Fruit fly (Drosophila melanogaster) S2 (cell line): ENCODE results near the gene CG32248.

Experiments
- CG8478 ChIP-seq: fragments of >200 bp; optimal IDR thresholded peaks from 2 replicates; lab custom pipeline; 2018
- CTCF ChIP-seq, 2 experiments: fragments of >200 bp; optimal IDR thresholded peaks; 2 replicates each; lab custom pipeline; 2018

Gene CG32248

DNA sequence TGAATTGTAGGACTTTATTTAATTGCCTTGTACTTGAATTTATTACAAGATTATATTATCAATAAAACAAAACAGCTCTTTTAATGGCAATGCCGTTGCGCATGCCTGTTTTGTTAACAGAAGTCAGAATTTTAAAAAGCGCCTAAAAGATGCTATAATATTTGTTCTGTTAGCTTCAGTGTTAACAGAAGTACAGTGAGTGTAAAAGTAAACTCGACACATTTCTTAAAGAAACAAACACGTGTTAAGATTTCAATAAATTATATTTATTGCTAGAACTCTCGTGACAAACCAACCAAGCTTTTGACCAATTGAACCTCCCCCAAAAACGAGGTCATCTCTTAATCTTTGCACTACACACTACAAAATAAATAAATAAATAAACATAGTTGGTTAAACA lies 29.9 kb downstream of the CG32248 start:
- TF ChIP-seq CG8478 (lab: Kevin White, UChicago) (no peak), CTCF (optimal IDR thresholded peaks at IDR 0.05; lab: Kevin White, UChicago) (no peak)

DNA sequence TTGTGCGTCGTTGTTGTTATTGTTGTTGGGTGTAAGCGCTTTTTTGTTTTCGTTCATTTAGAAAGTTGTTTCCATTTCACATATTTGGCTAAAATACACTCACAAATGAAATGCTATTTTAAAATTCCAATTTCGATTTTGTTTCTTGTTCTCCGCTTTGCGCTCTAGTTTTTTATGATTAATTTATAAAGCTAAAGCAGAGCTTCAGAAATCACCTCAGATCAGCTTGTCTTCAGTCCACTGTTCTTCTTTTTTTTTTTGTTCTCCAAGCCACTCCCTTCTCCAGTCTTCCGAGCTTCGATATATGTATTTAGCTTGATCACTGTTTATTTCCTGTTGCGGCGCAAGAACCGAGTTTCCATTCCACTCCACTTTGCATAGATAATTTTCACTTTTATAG lies 36.3 kb downstream of the CG32248 start:
- TF ChIP-seq CTCF (optimal IDR thresholded peaks at IDR 0.05; lab: Kevin White, UChicago) (no peak), CG8478 (lab: Kevin White, UChicago) (no peak)

DNA sequence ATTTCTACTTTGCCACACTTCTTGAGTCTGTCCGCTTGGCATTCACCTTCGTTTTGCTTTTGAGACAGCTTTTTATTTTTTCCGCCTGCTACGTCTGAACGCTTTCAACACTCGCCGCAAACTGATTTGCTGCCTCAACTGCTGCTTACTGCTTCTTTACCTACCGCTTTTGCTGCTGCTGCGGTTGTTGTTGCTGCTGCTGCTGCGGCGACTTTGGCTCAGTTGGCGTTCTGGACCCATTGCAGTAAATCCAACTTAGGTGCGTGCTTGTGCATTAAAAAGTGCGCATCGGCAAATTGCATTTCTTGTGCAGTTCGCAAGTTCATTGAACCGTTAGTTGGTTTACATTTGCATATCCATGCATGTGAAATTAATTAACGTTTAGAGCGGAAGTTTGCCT lies 36.8 kb downstream of the CG32248 start, which contains the start of gene NT1:
Gene NT1, minus strand, starts transcription at position 127 of the 400 bp plus-strand sequence.
- TF ChIP-seq CTCF (optimal IDR thresholded peaks at IDR 0.05; lab: Kevin White, UChicago) = no peak
- TF ChIP-seq CG8478 (lab: Kevin White, UChicago) = no peak

- no peak for TF ChIP-seq CTCF (optimal IDR thresholded peaks at IDR 0.05; lab: Kevin White, UChicago)
- TF ChIP-seq CG8478 (lab: Kevin White, UChicago) = no peak
Observed at dm6 chr3L:4508926-4509457, 37.4 kb downstream of the CG32248 start.

- TF ChIP-seq CTCF (optimal IDR thresholded peaks at IDR 0.05; lab: Kevin White, UChicago) (no peak), CG8478 (lab: Kevin White, UChicago) (no peak)
Observed at dm6 chr3L:4510317-4510716, 38.8 kb downstream of the CG32248 start.

- TF ChIP-seq CG8478 (lab: Kevin White, UChicago) (no peak), CTCF (optimal IDR thresholded peaks at IDR 0.05; lab: Kevin White, UChicago) (no peak)
Observed at dm6 chr3L:4516378-4516777, 44.8 kb downstream of the CG32248 start.

DNA sequence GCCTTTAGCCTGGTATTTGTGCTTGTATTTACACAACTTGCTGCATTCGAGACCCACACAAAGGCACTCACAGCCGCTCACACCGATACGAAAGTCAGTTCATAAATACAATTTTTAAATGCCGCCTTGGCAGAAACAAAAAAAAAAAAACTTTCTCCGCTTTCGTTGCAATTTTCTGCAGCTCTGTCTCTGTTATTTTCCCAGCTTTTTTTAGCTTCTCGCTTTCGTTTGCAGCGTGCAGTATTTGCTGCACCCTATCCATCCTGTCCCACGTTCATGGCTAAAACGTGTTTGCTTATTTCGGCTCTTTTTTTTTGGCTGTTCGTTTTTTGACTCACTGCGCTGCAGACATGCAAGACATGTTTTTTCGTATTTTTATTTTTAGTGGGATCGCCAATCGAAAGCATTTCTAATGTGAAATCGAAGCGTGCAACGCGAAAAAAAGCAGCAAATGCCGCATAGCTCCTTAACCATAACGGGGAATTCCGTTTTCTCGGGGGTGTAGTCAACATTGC lies 47.9 kb downstream of the CG32248 start:
- TF ChIP-seq CG8478 (lab: Kevin White, UChicago) = no peak
- TF ChIP-seq CTCF (optimal IDR thresholded peaks at IDR 0.05; lab: Kevin White, UChicago) = no peak

DNA sequence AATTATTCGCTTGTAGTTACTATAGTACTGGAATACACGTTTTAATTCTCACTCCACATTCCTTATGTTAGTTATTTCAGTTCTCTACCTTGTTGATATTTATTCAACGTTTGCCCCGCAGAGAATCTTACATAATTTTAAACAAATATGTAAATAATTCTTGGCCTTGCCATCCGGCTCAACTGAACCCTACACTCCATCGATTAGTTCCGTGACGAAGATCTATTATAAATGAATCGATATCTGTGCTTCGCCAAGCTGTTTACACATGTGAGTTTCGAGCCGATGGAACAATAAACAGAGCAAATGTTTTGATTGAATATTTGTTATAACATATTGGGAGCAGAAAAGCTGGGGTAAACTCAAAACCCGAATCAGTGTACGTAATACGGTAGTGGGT lies 50.3 kb downstream of the CG32248 start:
- TF ChIP-seq CG8478 (lab: Kevin White, UChicago) (no peak), CTCF (optimal IDR thresholded peaks at IDR 0.05; lab: Kevin White, UChicago) (no peak)
